Worm (Caenorhabditis elegans): Measurements from ENCODE around the gene F29A7.6.

DNA sequence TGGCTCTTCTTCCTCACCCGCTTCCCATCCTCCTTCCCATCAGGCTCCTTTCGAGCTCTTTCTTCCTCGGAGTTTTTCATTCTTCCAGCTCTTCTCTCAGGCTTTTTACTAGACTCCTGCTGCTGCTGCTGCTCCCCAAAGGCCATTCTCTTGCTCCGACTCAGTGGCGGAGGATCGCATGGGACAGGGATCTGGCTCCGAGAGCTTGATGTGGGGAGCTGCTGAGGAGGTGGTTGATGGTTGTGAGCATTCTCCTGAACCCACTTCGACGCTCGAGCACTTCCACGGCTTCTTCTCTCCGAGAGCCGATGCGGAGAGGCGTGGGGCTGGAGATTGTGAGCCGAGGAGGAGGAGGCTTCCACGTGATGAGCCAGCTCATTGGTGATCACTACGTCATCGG is 33.4 kb upstream of the F29A7.6 start:
- TF ChIP-seq elt-2 (tag; optimal IDR thresholded peaks at IDR 0.05) (no peak), nhr-28 (tag; optimal IDR thresholded peaks at IDR 0.05) (no peak), blmp-1 (tag; optimal IDR thresholded peaks at IDR 0.05) (no peak), lin-39 (tag; optimal IDR thresholded peaks at IDR 0.05) (no peak), unc-62 (GFP tag; optimal IDR thresholded peaks at IDR 0.05) (no peak), mdl-1 (tag; optimal IDR thresholded peaks at IDR 0.05) (no peak), lin-35 (GFP tag; optimal IDR thresholded peaks at IDR 0.05) (no peak), lin-15B (tag; optimal IDR thresholded peaks at IDR 0.05) (no peak), lsy-2 (tag; optimal IDR thresholded peaks at IDR 0.05) (no peak)
